Worm (Caenorhabditis elegans): ENCODE measurements around the gene mrps-16.

Gene mrps-16

DNA sequence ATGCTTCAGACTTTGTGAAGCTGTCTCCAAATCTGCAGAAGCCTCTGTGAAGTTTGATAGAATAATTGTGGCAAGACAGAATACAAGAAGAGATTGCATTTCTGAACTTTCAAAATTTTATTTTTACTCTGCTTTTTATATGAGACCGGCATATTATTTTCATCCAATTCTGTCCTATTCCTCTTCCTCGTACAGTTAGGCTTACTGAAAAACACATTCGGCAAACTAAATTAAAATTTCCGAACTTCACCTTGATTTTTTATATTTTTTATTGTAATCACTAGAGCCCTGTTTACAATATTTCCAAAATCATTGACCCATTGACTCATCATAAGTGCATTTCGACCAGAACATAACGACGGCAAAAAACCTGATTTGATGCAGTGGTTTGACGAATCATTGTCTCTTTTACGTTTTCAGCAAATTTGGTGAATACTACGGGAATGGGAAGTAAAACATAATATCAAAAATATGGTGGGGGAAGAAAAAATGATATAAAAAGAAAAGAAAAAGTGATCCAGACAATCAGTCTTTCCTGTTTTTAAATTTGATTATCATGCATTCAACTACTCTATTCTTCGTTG lies 24.1 kb downstream of the mrps-16 start, which contains the start of the genes suex-1 and F12A10.9:
Gene suex-1, minus strand, starts transcription at position 101 of the 584 bp plus-strand sequence.
Gene F12A10.9, plus strand, starts transcription at position 534 of the 584 bp plus-strand sequence.
- TF ChIP-seq W03F9.2 (tag; optimal IDR thresholded peaks at IDR 0.05) (no peak), dao-5 (tag; optimal IDR thresholded peaks at IDR 0.05) (no peak), him-1 (tag; optimal IDR thresholded peaks at IDR 0.05) (no peak)

DNA sequence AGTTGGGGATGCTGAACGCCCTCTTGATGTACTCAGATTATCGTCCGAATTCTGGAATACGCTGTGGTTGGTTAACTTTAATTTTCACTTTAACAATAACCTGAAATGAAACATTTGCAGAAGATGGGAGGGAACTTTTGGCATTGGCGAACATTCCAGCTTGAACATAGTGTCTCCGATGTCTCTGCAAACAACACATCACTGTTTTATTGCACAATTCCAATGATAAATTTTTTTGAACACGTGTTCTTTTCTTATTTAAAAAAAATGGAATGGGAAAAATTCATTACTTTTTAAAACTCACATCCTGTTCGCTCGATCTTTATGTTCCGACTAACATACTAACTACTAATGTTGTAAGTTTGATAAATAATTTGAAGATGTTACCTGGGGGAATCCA lies 26.3 kb downstream of the mrps-16 start, which contains the start of gene fzy-1:
Gene fzy-1, plus strand, starts transcription at position 301 of the 400 bp plus-strand sequence.
- no peak for TF ChIP-seq dao-5 (tag; optimal IDR thresholded peaks at IDR 0.05)
- TF ChIP-seq him-1 (tag; optimal IDR thresholded peaks at IDR 0.05) = no peak
- no peak for TF ChIP-seq W03F9.2 (tag; optimal IDR thresholded peaks at IDR 0.05)

DNA sequence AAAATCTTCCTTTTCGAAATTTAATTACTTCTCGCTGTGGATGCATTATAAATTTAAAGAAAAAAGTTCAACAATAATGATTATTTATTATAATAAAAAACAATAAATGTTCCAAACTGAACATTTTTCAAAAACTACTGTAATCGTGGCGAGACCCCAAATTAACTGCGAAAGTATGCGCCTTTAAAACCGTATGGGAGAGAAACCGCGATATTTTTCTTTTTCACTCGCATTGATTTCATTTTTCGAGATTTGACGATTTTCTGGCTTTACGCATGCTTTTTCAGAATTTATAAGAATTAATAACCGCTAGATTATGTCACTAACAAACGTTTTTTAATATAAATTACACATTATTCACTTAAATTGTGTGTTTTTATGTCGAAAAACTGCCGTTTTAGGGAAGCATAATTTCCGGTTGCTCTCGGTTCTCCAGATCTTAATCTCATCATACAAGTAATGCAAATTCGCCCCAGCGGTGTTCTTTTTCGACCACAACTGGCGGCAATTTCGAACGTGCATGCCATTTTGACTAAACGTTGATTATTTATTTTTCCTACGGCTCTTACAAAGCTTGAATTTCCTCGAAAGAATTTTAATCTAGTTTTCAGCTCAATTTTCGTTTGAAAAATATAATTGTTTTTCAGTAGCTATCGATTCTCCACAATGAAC lies 26.9 kb downstream of the mrps-16 start, which contains the start of gene F12A10.8:
Gene F12A10.8, minus strand, starts transcription at position 79 of the 672 bp plus-strand sequence.
- TF ChIP-seq him-1 (tag; optimal IDR thresholded peaks at IDR 0.05) (no peak), dao-5 (tag; optimal IDR thresholded peaks at IDR 0.05) (no peak), W03F9.2 (tag; optimal IDR thresholded peaks at IDR 0.05) (no peak)

DNA sequence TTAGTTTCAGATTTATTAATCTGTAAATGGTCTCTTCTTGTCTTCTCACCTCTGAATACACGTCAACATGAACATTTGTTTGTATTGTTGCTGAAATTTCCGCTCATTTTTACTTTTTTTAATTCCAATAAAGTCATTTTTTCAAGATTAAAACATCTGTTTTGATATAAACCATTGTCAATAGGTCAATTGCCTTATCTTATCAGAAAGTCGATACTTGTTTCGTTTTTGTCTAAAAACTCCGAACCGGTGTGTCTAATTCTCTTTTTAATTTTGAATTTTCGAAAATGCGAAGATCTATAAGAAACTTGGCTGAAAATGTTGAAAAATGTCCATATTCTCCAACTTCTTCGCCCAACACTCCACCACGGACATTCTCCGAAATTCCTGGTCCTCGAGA lies 29.6 kb downstream of the mrps-16 start, which contains the start of gene cyp-44A1:
Gene cyp-44A1, plus strand, starts transcription at position 285 of the 400 bp plus-strand sequence.
- TF ChIP-seq him-1 (tag; optimal IDR thresholded peaks at IDR 0.05) (no peak), dao-5 (tag; optimal IDR thresholded peaks at IDR 0.05) (no peak), W03F9.2 (tag; optimal IDR thresholded peaks at IDR 0.05) (no peak)

DNA sequence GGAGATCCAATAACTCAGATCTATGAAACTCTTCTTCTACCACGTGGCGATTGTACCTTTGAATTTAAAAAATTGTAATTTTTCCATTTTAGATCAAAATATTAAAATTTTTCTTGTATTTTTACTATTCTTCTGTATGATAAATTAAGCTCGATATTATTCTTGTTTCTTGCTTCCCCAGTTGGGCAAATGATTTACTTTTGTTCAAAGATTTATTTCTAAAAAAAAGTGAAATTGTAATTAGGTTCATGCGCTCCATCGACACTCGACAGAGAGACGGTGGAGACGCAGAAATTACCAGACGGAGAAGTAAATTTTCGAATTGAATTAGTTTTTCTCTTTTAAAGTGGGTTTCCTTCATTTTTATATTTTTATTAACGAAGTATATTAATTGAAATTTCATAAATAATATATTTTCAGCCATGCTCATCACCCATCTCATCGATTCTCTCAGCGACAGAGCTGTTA lies 31.7 kb downstream of the mrps-16 start, which contains the start of gene npp-24:
Gene npp-24, plus strand, starts transcription at position 51 of the 468 bp plus-strand sequence.
- no peak for TF ChIP-seq him-1 (tag; optimal IDR thresholded peaks at IDR 0.05)
- TF ChIP-seq dao-5 (tag; optimal IDR thresholded peaks at IDR 0.05) = no peak
- no peak for TF ChIP-seq W03F9.2 (tag; optimal IDR thresholded peaks at IDR 0.05)

DNA sequence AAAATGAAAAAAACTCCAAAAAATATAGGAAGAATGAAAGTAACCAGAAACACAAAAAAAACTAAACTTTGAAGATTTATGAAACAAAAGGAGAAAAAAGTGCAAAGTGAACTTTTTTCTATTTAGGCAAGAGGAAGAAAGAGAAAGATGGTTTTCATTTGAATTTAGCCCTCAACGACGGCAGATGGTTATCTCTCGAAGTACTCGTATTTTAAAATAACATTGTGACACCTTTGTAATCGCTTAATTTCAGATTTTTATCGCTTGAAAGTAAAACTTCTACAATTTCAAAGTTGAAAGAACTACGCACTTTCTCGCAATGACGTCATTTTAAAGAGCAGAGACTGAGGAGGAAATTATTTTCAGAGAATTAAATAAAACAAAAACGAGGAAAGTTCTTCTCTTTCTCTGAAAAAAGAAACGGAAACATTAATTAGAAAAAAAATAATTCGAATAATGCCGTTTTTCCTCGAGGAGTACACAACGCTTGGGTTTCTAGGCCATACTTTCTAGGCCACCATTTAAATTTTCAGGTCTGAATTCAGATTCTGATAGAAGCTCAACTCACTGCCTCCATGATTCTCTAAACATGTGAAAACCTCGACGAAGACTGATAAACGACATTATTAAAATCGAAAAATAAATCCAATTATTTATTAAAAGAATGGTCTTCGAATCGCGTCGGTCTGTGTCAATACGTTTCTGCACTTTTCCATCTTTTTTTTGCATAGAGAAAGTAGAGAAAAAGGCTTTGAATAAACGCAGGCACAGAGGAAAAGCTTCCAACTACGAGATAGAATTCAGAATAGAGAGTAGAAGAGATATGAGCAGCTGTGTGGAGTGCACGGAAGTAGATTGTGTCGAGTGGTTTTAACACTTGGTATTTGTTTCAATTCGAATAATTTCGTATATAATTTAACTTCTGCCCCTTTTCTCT lies 37.5 kb downstream of the mrps-16 start:
- TF ChIP-seq dao-5 (tag; optimal IDR thresholded peaks at IDR 0.05) (no peak), him-1 (tag; optimal IDR thresholded peaks at IDR 0.05) (no peak), W03F9.2 (tag; optimal IDR thresholded peaks at IDR 0.05) (no peak)

DNA sequence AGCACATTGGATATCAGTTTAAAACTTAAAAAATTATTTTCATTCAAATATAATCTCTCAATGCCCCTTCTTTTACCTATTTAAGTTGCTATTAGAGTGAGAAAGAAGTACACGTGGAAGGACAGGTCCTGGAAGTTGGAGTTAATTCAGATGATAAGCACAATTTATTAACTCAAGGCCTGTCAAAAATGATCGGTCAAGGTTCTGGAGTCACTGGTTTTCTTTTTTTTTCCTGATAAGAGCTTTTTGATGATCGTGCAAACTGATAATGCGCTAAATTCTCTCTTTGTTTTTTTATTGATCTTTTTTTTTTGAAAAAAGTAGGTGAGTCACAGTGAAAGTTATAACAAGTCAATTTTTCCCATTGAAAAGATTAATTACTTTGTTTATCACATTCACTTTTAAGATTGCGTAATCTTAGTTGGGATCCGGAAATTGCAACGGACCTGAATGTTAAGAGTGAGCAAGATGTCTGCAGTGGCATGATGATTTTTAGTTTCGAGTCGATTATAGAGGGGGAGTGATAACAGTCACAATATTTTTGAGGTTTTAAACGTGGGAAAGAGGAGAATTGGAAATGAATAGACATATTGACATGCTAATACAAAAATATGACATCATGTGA lies 38.4 kb downstream of the mrps-16 start:
- TF ChIP-seq W03F9.2 (tag; optimal IDR thresholded peaks at IDR 0.05) = no peak

DNA sequence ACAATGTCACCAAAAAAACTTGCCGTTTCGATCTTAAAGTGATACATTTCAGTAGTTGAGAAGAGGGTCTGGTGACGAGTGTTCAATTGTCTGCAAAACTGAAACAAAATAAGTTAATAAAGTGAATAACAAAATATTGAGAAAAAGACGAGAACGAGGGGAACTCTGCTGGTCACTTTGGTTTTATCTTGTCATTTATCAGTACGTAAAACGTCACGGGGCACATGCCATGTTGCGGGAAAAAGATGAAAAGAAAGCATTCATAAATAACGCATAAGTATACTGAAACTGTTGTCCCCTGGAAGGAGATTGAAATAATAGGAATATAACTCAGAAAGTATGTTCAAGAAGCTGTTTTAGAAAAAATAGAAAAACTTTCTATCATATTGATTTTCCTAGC lies 40.7 kb downstream of the mrps-16 start, which contains the start of gene sahd-1:
Gene sahd-1, minus strand, starts transcription at position 100 of the 400 bp plus-strand sequence.
- TF ChIP-seq W03F9.2 (tag; optimal IDR thresholded peaks at IDR 0.05) (no peak), dao-5 (tag; optimal IDR thresholded peaks at IDR 0.05) (no peak), him-1 (tag; optimal IDR thresholded peaks at IDR 0.05) (no peak)

DNA sequence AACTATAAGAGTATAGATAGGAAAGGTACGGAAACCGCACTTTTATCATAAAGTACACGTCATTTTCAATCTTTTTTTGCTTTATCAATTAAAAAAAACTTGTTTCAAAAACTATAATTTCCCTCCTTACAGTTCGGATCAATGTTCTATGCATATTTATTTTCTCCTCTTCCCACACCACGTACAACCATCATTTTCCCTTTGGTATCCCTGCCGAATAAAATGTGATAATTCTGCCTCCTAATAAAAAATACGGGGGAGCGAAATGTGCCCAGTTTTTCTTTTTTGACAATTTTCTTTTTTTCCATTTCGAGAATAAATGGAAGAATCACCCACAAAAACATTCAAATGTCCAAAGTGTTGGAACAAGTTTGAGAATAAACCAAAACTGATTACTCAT lies 41.4 kb downstream of the mrps-16 start, which contains the start of gene ZK177.3:
Gene ZK177.3, plus strand, starts transcription at position 301 of the 400 bp plus-strand sequence.
- no peak for TF ChIP-seq him-1 (tag; optimal IDR thresholded peaks at IDR 0.05)
- no peak for TF ChIP-seq dao-5 (tag; optimal IDR thresholded peaks at IDR 0.05)
- TF ChIP-seq W03F9.2 (tag; optimal IDR thresholded peaks at IDR 0.05) = no peak

DNA sequence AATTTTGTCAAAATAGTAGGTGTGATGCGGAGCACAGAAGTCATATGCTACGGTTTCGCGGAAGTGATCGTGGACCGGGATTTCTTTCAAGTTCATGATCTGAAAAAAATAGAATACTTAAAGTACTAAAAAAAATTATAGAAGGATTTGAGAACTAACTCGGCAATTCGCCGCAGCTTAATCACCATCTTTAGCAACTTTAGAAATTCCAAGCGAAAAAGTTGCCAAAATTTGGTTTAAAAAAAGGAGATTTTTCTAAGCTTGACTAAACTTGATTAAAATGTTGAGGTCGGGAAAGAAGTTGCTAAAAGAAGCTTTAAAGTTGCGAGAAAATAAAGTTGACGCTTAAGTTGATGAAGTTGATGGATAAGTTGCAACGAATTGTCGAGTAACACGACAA lies 43.5 kb downstream of the mrps-16 start, which contains the start of gene ZK177.9:
Gene ZK177.9, minus strand, starts transcription at position 101 of the 400 bp plus-strand sequence.
- no peak for TF ChIP-seq W03F9.2 (tag; optimal IDR thresholded peaks at IDR 0.05)
- no peak for TF ChIP-seq dao-5 (tag; optimal IDR thresholded peaks at IDR 0.05)
- no peak for TF ChIP-seq him-1 (tag; optimal IDR thresholded peaks at IDR 0.05)

DNA sequence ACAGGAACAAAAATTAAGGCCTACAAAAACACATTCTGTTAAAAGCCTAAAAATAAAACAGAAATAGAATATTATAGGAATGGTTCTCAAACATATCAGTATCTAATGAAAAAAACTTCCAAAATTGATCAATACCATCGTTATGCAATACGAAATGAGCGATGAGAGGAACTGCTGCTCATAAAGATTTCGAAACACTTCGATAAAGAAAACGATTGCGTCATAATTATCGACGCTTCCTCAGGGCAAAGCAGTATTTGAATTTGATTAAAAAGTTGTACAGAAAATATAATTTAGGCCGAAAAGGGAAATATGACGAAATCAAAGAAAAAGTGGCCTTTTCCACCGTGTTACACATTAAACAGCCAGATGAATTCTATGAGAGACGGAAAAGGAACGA lies 43.9 kb downstream of the mrps-16 start:
- TF ChIP-seq dao-5 (tag; optimal IDR thresholded peaks at IDR 0.05) (no peak), W03F9.2 (tag; optimal IDR thresholded peaks at IDR 0.05) (no peak), him-1 (tag; optimal IDR thresholded peaks at IDR 0.05) (no peak)

DNA sequence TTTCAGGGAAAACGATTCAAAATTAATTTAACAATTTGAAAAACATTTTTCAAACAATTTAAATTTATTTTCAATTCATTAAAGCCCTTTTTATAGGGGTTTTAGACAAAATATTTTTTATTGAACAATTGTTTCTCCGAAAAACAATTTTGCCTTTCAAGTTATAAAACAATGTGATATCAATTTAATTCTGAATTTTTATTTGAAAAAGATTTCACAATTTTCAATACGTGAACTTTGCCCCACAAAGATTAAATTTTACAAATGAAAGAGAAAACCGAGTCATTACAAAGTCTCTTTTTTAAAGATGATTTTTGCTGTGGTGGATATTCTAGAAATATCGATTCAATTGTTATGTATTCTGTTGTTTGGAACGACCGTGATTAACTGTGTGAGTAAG lies 44.7 kb downstream of the mrps-16 start, which contains the start of gene ZK177.2:
Gene ZK177.2, plus strand, starts transcription at position 301 of the 400 bp plus-strand sequence.
- TF ChIP-seq dao-5 (tag; optimal IDR thresholded peaks at IDR 0.05) = no peak
- TF ChIP-seq him-1 (tag; optimal IDR thresholded peaks at IDR 0.05) = no peak
- no peak for TF ChIP-seq W03F9.2 (tag; optimal IDR thresholded peaks at IDR 0.05)

All from whole organism, L4/young adult.